Worm (Caenorhabditis elegans) whole organism, mixed stage, embryonic: ENCODE data around the gene irld-63.

Experiments
- M03D4.4 ChIP-seq: sonication (generic microtip); optimal IDR thresholded peaks from 2 replicates; lab custom pipeline; 2017; ENCODE audit warnings: mild to moderate bottlenecking, missing genetic modification characterization, missing compliant biosample characterization
- bed-3 ChIP-seq: fragments of 200-800 bp; sonication (Bioruptor generic); optimal IDR thresholded peaks from 3 replicates; lab custom pipeline; 2018; ENCODE audit warnings: mild to moderate bottlenecking, missing genetic modification characterization, moderate library complexity, missing compliant biosample characterization
- blmp-1 ChIP-seq: fragments of 150-350 bp; optimal IDR thresholded peaks from 2 replicates; lab custom pipeline; 2014; ENCODE audit warnings: missing biosample characterization, missing genetic modification characterization
- ceh-39 ChIP-seq: fragments of 150-350 bp; optimal IDR thresholded peaks from 2 replicates; lab custom pipeline; 2014; ENCODE audit warnings: missing biosample characterization, missing genetic modification characterization
- ceh-43 ChIP-seq: fragments of 200-800 bp; sonication (Bioruptor generic); optimal IDR thresholded peaks from 2 replicates; lab custom pipeline; 2018; ENCODE audit warnings: mild to moderate bottlenecking, missing genetic modification characterization, moderate library complexity, missing compliant biosample characterization
- ceh-83 ChIP-seq: fragments of 200-800 bp; sonication (Bioruptor generic); optimal IDR thresholded peaks from 2 replicates; lab custom pipeline; 2018; ENCODE audit warnings: mild to moderate bottlenecking, missing genetic modification characterization, missing compliant biosample characterization
- ces-1 ChIP-seq: fragments of 150-350 bp; optimal IDR thresholded peaks from 2 replicates; lab custom pipeline; 2014; ENCODE audit warnings: missing biosample characterization, missing genetic modification reagents, missing genetic modification characterization
- drap-1 ChIP-seq: fragments of 200-800 bp; sonication (Bioruptor generic); optimal IDR thresholded peaks from 3 replicates; lab custom pipeline; 2018; ENCODE audit warnings: mild to moderate bottlenecking, missing genetic modification characterization, missing compliant biosample characterization
- elt-3 ChIP-seq: fragments of 150-350 bp; optimal IDR thresholded peaks from 2 replicates; lab custom pipeline; 2014; ENCODE audit warnings: missing biosample characterization, missing genetic modification characterization
- flh-1 ChIP-seq: fragments of 200-800 bp; sonication (Bioruptor generic); optimal IDR thresholded peaks from 2 replicates; lab custom pipeline; 2018; ENCODE audit warnings: mild to moderate bottlenecking, missing genetic modification characterization, moderate library complexity, missing compliant biosample characterization
- ham-2 ChIP-seq: fragments of 200-800 bp; sonication (Bioruptor generic); optimal IDR thresholded peaks from 2 replicates; lab custom pipeline; 2018; ENCODE audit warnings: mild to moderate bottlenecking, missing genetic modification characterization, missing compliant biosample characterization
- hlh-1 ChIP-seq: fragments of 150-350 bp; optimal IDR thresholded peaks from 2 replicates; lab custom pipeline; 2014; ENCODE audit warnings: missing biosample characterization, missing genetic modification reagents, missing genetic modification characterization
- lin-13 ChIP-seq: fragments of 150-350 bp; optimal IDR thresholded peaks from 2 replicates; lab custom pipeline; 2014; ENCODE audit warnings: missing biosample characterization, missing genetic modification characterization
- lin-32 ChIP-seq: fragments of 200-800 bp; sonication (Bioruptor generic); optimal IDR thresholded peaks from 2 replicates; lab custom pipeline; 2018; ENCODE audit warnings: mild to moderate bottlenecking, missing genetic modification characterization, missing compliant biosample characterization
- lsy-2 ChIP-seq: fragments of 150-350 bp; optimal IDR thresholded peaks from 2 replicates; lab custom pipeline; 2014; ENCODE audit warnings: missing biosample characterization, missing genetic modification characterization
- mab-5 ChIP-seq: fragments of 150-350 bp; optimal IDR thresholded peaks from 2 replicates; lab custom pipeline; 2014; ENCODE audit warnings: missing biosample characterization, missing genetic modification characterization
- mep-1 ChIP-seq: fragments of 150-350 bp; optimal IDR thresholded peaks from 2 replicates; lab custom pipeline; 2017; ENCODE audit warnings: missing biosample characterization, missing genetic modification reagents, missing genetic modification characterization, inconsistent platforms
- mls-2 ChIP-seq: sonication (generic microtip); optimal IDR thresholded peaks from 2 replicates; lab custom pipeline; 2016; ENCODE audit warnings: mild to moderate bottlenecking, missing genetic modification characterization, moderate library complexity, missing compliant biosample characterization
- nhr-12 ChIP-seq: fragments of 150-350 bp; optimal IDR thresholded peaks from 2 replicates; lab custom pipeline; 2014; ENCODE audit warnings: missing biosample characterization, missing genetic modification characterization
- nhr-237 ChIP-seq: fragments of 150-350 bp; optimal IDR thresholded peaks from 2 replicates; lab custom pipeline; 2014; ENCODE audit warnings: missing biosample characterization, missing genetic modification characterization
- nhr-76 ChIP-seq: sonication (generic microtip); optimal IDR thresholded peaks from 2 replicates; lab custom pipeline; 2017; ENCODE audit warnings: missing biosample characterization, missing genetic modification characterization
- pha-4 ChIP-seq: fragments of 150-350 bp; optimal IDR thresholded peaks from 2 replicates; lab custom pipeline; 2018; ENCODE audit warnings: missing biosample characterization, missing genetic modification reagents, missing genetic modification characterization
- sem-2 ChIP-seq: fragments of 200-800 bp; sonication (Bioruptor generic); optimal IDR thresholded peaks from 2 replicates; lab custom pipeline; 2018; ENCODE audit warnings: mild to moderate bottlenecking, missing genetic modification characterization, missing compliant biosample characterization
- snpc-4 ChIP-seq: fragments of 150-350 bp; optimal IDR thresholded peaks from 2 replicates; lab custom pipeline; 2014; ENCODE audit warnings: missing biosample characterization, missing genetic modification characterization
- sptf-1 ChIP-seq: sonication (generic microtip); optimal IDR thresholded peaks from 2 replicates; lab custom pipeline; 2017; ENCODE audit warnings: mild to moderate bottlenecking, missing genetic modification characterization, moderate library complexity, missing compliant biosample characterization
- unc-120 ChIP-seq: sonication (generic microtip); optimal IDR thresholded peaks from 2 replicates; lab custom pipeline; 2017; ENCODE audit warnings: missing genetic modification characterization, missing compliant biosample characterization; ENCODE audit not compliant: poor library complexity, severe bottlenecking
- unc-39 ChIP-seq: fragments of 150-350 bp; optimal IDR thresholded peaks from 2 replicates; lab custom pipeline; 2014; ENCODE audit warnings: missing biosample characterization, missing genetic modification characterization
- unc-62 ChIP-seq: fragments of 150-350 bp; optimal IDR thresholded peaks from 2 replicates; lab custom pipeline; 2014; ENCODE audit warnings: missing biosample characterization, missing genetic modification reagents, missing genetic modification characterization
- zip-8 ChIP-seq: fragments of 150-350 bp; optimal IDR thresholded peaks from 2 replicates; lab custom pipeline; 2014; ENCODE audit warnings: missing biosample characterization, missing genetic modification characterization
- ztf-11 ChIP-seq: fragments of 150-350 bp; optimal IDR thresholded peaks from 2 replicates; lab custom pipeline; 2014; ENCODE audit warnings: missing biosample characterization, missing genetic modification characterization

Gene irld-63

ce11 chrII:2903748-2904147, 26.8 kb upstream of the irld-63 start:
- no peak for TF ChIP-seq lin-32
- no peak for TF ChIP-seq M03D4.4
- TF ChIP-seq sem-2 = no peak
- TF ChIP-seq flh-1 (GFP tag; lab: Kevin White, UChicago) = no peak
- TF ChIP-seq mab-5 (tag; lab: Kevin White, UChicago) = no peak
- no peak for TF ChIP-seq hlh-1
- no peak for TF ChIP-seq mep-1 (tag; lab: Kevin White, UChicago)
- no peak for TF ChIP-seq ztf-11
- no peak for TF ChIP-seq zip-8 (tag; lab: Kevin White, UChicago)
- TF ChIP-seq unc-120 (tag; lab: Kevin White, UChicago) = no peak
- no peak for TF ChIP-seq lin-13
- no peak for TF ChIP-seq drap-1 (GFP tag; lab: Kevin White, UChicago)

ce11 chrII:2913505-2913904, 17.0 kb upstream of the irld-63 start, which contains the start of gene ubc-15:
Gene ubc-15 (minus strand): TSS chrII:2913605.
- TF ChIP-seq ceh-39 (tag; lab: Kevin White, UChicago) (no peak), M03D4.4 (no peak), mep-1 (tag; lab: Kevin White, UChicago) (no peak), nhr-76 (tag; lab: Kevin White, UChicago) (no peak), ham-2 (GFP tag; lab: Kevin White, UChicago) (no peak), ceh-43 (GFP tag; lab: Kevin White, UChicago) (no peak), bed-3 (no peak), nhr-237 (tag; lab: Kevin White, UChicago) (no peak), unc-120 (tag; lab: Kevin White, UChicago) (no peak), ztf-11 (no peak), lsy-2 (no peak), snpc-4 (no peak), elt-3 (tag; lab: Kevin White, UChicago) (no peak), unc-62 (GFP tag; lab: Kevin White, UChicago) (no peak)

- TF ChIP-seq sem-2 (no peak), mep-1 (tag; lab: Kevin White, UChicago) (no peak), mab-5 (tag; lab: Kevin White, UChicago) (no peak), lin-32 (no peak), elt-3 (tag; lab: Kevin White, UChicago) (no peak), drap-1 (GFP tag; lab: Kevin White, UChicago) (no peak), lin-13 (no peak), ceh-83 (GFP tag; lab: Kevin White, UChicago) (no peak), ces-1 (GFP tag; lab: Kevin White, UChicago) (no peak), unc-120 (tag; lab: Kevin White, UChicago) (no peak), snpc-4 (no peak), unc-39 (tag; lab: Kevin White, UChicago) (no peak), flh-1 (GFP tag; lab: Kevin White, UChicago) (no peak), M03D4.4 (no peak)
- TF ChIP-seq, all 35 proteins: peak for 0
Measured at ce11 chrII:2919074-2919857, 11.3 kb upstream of the irld-63 start, which contains the start of the genes ncap-1 and Y110A2AR.1. Gene ncap-1 (minus strand): TSS chrII:2919314. Gene Y110A2AR.1 (plus strand): TSS chrII:2919710.

ce11 chrII:2920234-2920633, 10.3 kb upstream of the irld-63 start:
- TF ChIP-seq nhr-237 (tag; lab: Kevin White, UChicago) = no peak
- TF ChIP-seq nhr-12 = no peak
- TF ChIP-seq lin-13 = no peak
- TF ChIP-seq hlh-1 = no peak
- no peak for TF ChIP-seq M03D4.4
- TF ChIP-seq blmp-1 = no peak
- no peak for TF ChIP-seq sptf-1 (tag; lab: Kevin White, UChicago)
- TF ChIP-seq flh-1 (GFP tag; lab: Kevin White, UChicago) = no peak
- TF ChIP-seq snpc-4 = no peak
- no peak for TF ChIP-seq lsy-2
- TF ChIP-seq mls-2 = no peak
- TF ChIP-seq ham-2 (GFP tag; lab: Kevin White, UChicago) = no peak
- no peak for TF ChIP-seq elt-3 (tag; lab: Kevin White, UChicago)

DNA sequence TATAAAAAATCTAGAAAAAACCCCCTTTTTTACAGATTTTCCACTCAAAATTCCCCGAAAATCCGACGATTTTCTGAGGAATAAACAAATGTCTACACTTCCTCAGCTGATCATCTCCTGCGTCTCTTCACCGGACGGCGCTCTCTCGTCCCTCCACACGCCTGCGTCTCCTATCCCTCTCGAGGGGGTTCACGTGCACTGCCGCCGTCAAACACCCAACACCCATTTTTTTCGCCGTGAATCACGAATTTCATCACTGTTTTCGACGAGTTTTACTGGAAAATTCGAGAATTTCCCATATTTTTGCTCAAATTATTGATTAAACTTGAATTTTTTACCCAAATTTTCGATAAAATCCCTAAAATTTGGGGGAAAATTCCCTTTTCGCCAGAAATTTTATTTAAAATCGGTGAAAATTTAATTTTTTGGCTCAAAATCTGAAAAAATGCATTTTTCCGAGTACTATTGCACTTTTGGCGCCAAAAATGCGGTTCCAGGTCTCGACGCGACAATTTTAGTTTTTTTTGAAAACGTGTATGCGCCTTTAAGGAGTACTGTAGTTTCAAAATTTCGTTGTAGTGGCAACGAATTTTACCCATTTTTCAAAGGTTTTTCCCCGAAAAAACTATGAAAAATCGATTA, 9.6 kb upstream of the irld-63 start:
- peak; percentile 22 for TF ChIP-seq pha-4 (tag; lab: Kevin White, UChicago)
- no peak for TF ChIP-seq lin-13
